Worm (Caenorhabditis elegans) whole organism, L4 larva: ENCODE results near the gene Y116A8B.1.

Experiments used
- daf-12 ChIP-seq: fragments of 150-350 bp; optimal IDR thresholded peaks from 2 replicates; lab custom pipeline; 2014; ENCODE audit warnings: missing biosample characterization, missing genetic modification reagents, missing genetic modification characterization
- egl-27 ChIP-seq: sonication (generic microtip); optimal IDR thresholded peaks from 3 replicates; lab custom pipeline; 2017; ENCODE audit warnings: missing biosample characterization, missing genetic modification reagents, missing genetic modification characterization
- fkh-10 ChIP-seq: fragments of 150-350 bp; optimal IDR thresholded peaks from 2 replicates; lab custom pipeline; 2014; ENCODE audit warnings: missing biosample characterization, missing genetic modification reagents, missing genetic modification characterization
- gei-8 ChIP-seq: fragments of 200-800 bp; sonication (Bioruptor generic); optimal IDR thresholded peaks from 2 replicates; lab custom pipeline; 2018; ENCODE audit warnings: mild to moderate bottlenecking, missing genetic modification characterization, missing compliant biosample characterization
- mdl-1 ChIP-seq, 2 experiments: fragments of 150-350 bp in 1 of 2; sonication (generic microtip) in 1 of 2; optimal IDR thresholded peaks; 2 replicates each; lab custom pipeline; 2014 to 2017; ENCODE audit warnings: missing biosample characterization in 2 of 2, missing genetic modification characterization in 2 of 2
- mxl-2 ChIP-seq: fragments of 200-800 bp; sonication (Bioruptor generic); conservative IDR thresholded peaks from 2 replicates; pipeline ENCODE4 v1.3.6; 2022; ENCODE audit warnings: missing genetic modification reagents, missing genetic modification characterization, missing compliant biosample characterization
- nhr-6 ChIP-seq: fragments of 150-350 bp; optimal IDR thresholded peaks from 2 replicates; lab custom pipeline; 2014; ENCODE audit warnings: missing biosample characterization, missing genetic modification characterization
- nhr-77 ChIP-seq: fragments of 150-350 bp; optimal IDR thresholded peaks from 2 replicates; lab custom pipeline; 2014; ENCODE audit warnings: missing biosample characterization, missing genetic modification characterization
- unc-62 ChIP-seq, 3 experiments: fragments of 150-350 bp in 1 of 3; sonication (generic microtip); optimal IDR thresholded peaks in 2 of 3; peaks in 1 of 3; 1 replicate in 1 of 3; 2 replicates in 2 of 3; lab custom pipeline; 2014 to 2017; ENCODE audit warnings: missing biosample characterization in 3 of 3, missing genetic modification characterization in 3 of 3, missing genetic modification reagents in 3 of 3, missing genotype in 1 of 3
- ztf-11 ChIP-seq: fragments of 150-350 bp; optimal IDR thresholded peaks from 2 replicates; lab custom pipeline; 2014; ENCODE audit warnings: missing biosample characterization, missing genetic modification characterization

ce11 chrIV:17183032-17183608 lies 33.0 kb upstream of the Y116A8B.1 start:
- no peak for TF ChIP-seq mxl-2 (GFP tag; lab: Robert Waterston, UW)
- no peak for TF ChIP-seq mdl-1 (tag; optimal IDR thresholded peaks at IDR 0.05; lab: Kevin White, UChicago)
- no peak for TF ChIP-seq gei-8 (GFP tag; lab: Kevin White, UChicago)
- no peak for TF ChIP-seq nhr-6
- no peak for TF ChIP-seq daf-12
- TF ChIP-seq egl-27 (tag; lab: Kevin White, UChicago), result no peak
- TF ChIP-seq fkh-10 (GFP tag; lab: Kevin White, UChicago), result no peak
- TF ChIP-seq ztf-11 (tag; lab: Kevin White, UChicago), result no peak
- no peak for TF ChIP-seq nhr-77 (tag; lab: Kevin White, UChicago)
- no peak for TF ChIP-seq unc-62 (GFP tag; optimal IDR thresholded peaks at IDR 0.05 in 1 of 2; lab: Kevin White, UChicago)
- TF ChIP-seq unc-62 (tag; optimal IDR thresholded peaks at IDR 0.05; lab: Kevin White, UChicago), result no peak
